Worm (Caenorhabditis elegans) whole organism, L4/young adult: ENCODE measurements around the gene clec-78.

Source experiments
- W03F9.2 ChIP-seq: fragments of 150-350 bp; optimal IDR thresholded peaks from 2 replicates; lab custom pipeline; 2014; ENCODE audit warnings: missing biosample characterization, missing genetic modification characterization
- him-1 ChIP-seq: sonication (generic microtip); optimal IDR thresholded peaks from 2 replicates; lab custom pipeline; 2016; ENCODE audit warnings: missing genotype, missing genetic modification reagents, missing genetic modification characterization, missing compliant biosample characterization

DNA sequence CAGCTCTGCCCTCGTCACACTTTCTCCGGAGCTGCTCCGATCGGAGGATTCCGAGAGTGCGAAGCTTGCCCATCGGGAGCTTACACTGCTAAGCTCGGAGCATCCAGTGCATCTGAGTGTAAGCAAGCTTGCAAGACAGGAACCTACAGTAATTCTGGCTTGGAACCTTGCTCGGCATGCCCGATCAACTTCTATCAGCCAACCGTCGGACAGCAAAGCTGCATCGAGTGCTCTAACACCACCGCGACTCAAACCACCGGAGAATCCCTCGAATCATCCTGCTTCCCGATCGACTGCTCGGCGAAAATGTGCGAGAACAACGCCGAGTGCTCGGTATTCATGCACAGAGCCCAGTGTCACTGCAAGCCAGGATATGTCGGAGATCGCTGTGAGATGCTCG, 15.3 kb downstream of the clec-78 start:
- no peak for TF ChIP-seq him-1 (tag; lab: Kevin White, UChicago)
- no peak for TF ChIP-seq W03F9.2
